Worm (Caenorhabditis elegans): ENCODE results near the gene sel-10.

Gene sel-10

ce11 chrV:13850170-13850569, 31.0 kb downstream of the sel-10 start, which contains the start of gene hpx-2:
TSS of gene hpx-2 (plus strand) at chrV:13850470.
- no peak for TF ChIP-seq ham-2 (GFP tag; optimal IDR thresholded peaks at IDR 0.05)
- no peak for TF ChIP-seq bed-3 (GFP tag; optimal IDR thresholded peaks at IDR 0.05)
- TF ChIP-seq unc-62 (GFP tag; optimal IDR thresholded peaks at IDR 0.05) = no peak
- TF ChIP-seq elt-3 (tag; optimal IDR thresholded peaks at IDR 0.05) = no peak
- TF ChIP-seq flh-1 (GFP tag; optimal IDR thresholded peaks at IDR 0.05) = no peak
- no peak for TF ChIP-seq ceh-83 (GFP tag; optimal IDR thresholded peaks at IDR 0.05)
- TF ChIP-seq ces-1 (GFP tag; optimal IDR thresholded peaks at IDR 0.05) = no peak
- no peak for TF ChIP-seq snpc-4 (tag; optimal IDR thresholded peaks at IDR 0.05)
- no peak for TF ChIP-seq lsy-2 (tag; optimal IDR thresholded peaks at IDR 0.05)

- TF ChIP-seq zip-8 (tag; optimal IDR thresholded peaks at IDR 0.05) (no peak), cnd-1 (tag; optimal IDR thresholded peaks at IDR 0.05) (no peak), ceh-43 (GFP tag; optimal IDR thresholded peaks at IDR 0.05) (no peak), sptf-1 (tag; optimal IDR thresholded peaks at IDR 0.05) (no peak), ham-2 (GFP tag; optimal IDR thresholded peaks at IDR 0.05) (no peak), sem-2 (GFP tag; optimal IDR thresholded peaks at IDR 0.05) (no peak), unc-39 (tag; optimal IDR thresholded peaks at IDR 0.05) (no peak), mls-2 (tag; optimal IDR thresholded peaks at IDR 0.05) (no peak), bed-3 (GFP tag; optimal IDR thresholded peaks at IDR 0.05) (no peak), flh-1 (GFP tag; optimal IDR thresholded peaks at IDR 0.05) (no peak), nhr-2 (tag; optimal IDR thresholded peaks at IDR 0.05) (no peak), mep-1 (tag; optimal IDR thresholded peaks at IDR 0.05) (no peak), hlh-1 (tag; optimal IDR thresholded peaks at IDR 0.05) (no peak), blmp-1 (tag; optimal IDR thresholded peaks at IDR 0.05) (no peak), lsy-2 (tag; optimal IDR thresholded peaks at IDR 0.05) (no peak), nhr-237 (tag; optimal IDR thresholded peaks at IDR 0.05) (no peak), tbx-8 (GFP tag; optimal IDR thresholded peaks at IDR 0.05) (no peak), unc-120 (tag; optimal IDR thresholded peaks at IDR 0.05; ENCODE audit: poor library complexity, severe bottlenecking) (no peak), elt-3 (tag; optimal IDR thresholded peaks at IDR 0.05) (no peak)
Observed at ce11 chrV:13854306-13854705, 35.1 kb downstream of the sel-10 start, which contains the start of gene ttr-21. TSS of gene ttr-21 (minus strand) at chrV:13854405.

- TF ChIP-seq blmp-1 (tag; optimal IDR thresholded peaks at IDR 0.05) (no peak), pha-4 (tag; optimal IDR thresholded peaks at IDR 0.05) (no peak)
Observed at ce11 chrV:13856376-13856775, 37.2 kb downstream of the sel-10 start, which contains the start of gene srx-134. TSS of gene srx-134 (minus strand) at chrV:13856476.

ce11 chrV:13857132-13857531, 38.0 kb downstream of the sel-10 start, which contains the start of gene srx-136:
TSS of gene srx-136 (plus strand) at chrV:13857432.
- TF ChIP-seq ham-2 (GFP tag; optimal IDR thresholded peaks at IDR 0.05) (no peak), drap-1 (GFP tag; optimal IDR thresholded peaks at IDR 0.05) (no peak), tbx-8 (GFP tag; optimal IDR thresholded peaks at IDR 0.05) (no peak), ceh-43 (GFP tag; optimal IDR thresholded peaks at IDR 0.05) (no peak), flh-1 (GFP tag; optimal IDR thresholded peaks at IDR 0.05) (no peak), ztf-11 (tag; optimal IDR thresholded peaks at IDR 0.05) (no peak), cnd-1 (tag; optimal IDR thresholded peaks at IDR 0.05) (no peak), M03D4.4 (tag; optimal IDR thresholded peaks at IDR 0.05) (no peak), bed-3 (GFP tag; optimal IDR thresholded peaks at IDR 0.05) (no peak), ces-1 (GFP tag; optimal IDR thresholded peaks at IDR 0.05) (no peak), nhr-76 (tag; optimal IDR thresholded peaks at IDR 0.05) (no peak), unc-62 (GFP tag; optimal IDR thresholded peaks at IDR 0.05) (no peak), blmp-1 (tag; optimal IDR thresholded peaks at IDR 0.05) (no peak), pha-4 (tag; optimal IDR thresholded peaks at IDR 0.05) (no peak), elt-1 (tag; optimal IDR thresholded peaks at IDR 0.05; ENCODE audit: borderline replicate concordance, insufficient read depth) (no peak), ceh-83 (GFP tag; optimal IDR thresholded peaks at IDR 0.05) (no peak), hlh-1 (tag; optimal IDR thresholded peaks at IDR 0.05) (no peak), nhr-12 (tag; optimal IDR thresholded peaks at IDR 0.05) (no peak)

- TF ChIP-seq blmp-1 (tag; optimal IDR thresholded peaks at IDR 0.05) (no peak), mep-1 (tag; optimal IDR thresholded peaks at IDR 0.05) (no peak), drap-1 (GFP tag; optimal IDR thresholded peaks at IDR 0.05) (no peak), lin-32 (GFP tag; optimal IDR thresholded peaks at IDR 0.05) (no peak), nhr-76 (tag; optimal IDR thresholded peaks at IDR 0.05) (no peak), M03D4.4 (tag; optimal IDR thresholded peaks at IDR 0.05) (no peak)
Observed at ce11 chrV:13858906-13859305, 39.7 kb downstream of the sel-10 start, which contains the start of gene srx-135. TSS of gene srx-135 (plus strand) at chrV:13859206.

Measured in whole organism, mixed stage, embryonic.